Fruit fly (Drosophila melanogaster) whole organism, embryonic: ENCODE results near the gene spas.

Experiments
- CG10543 ChIP-seq: fragments of 200-800 bp; sonication (Bioruptor generic); optimal IDR thresholded peaks from 3 replicates; lab custom pipeline; 2017; ENCODE audit warnings: missing biosample characterization, mild to moderate bottlenecking, missing genetic modification characterization, moderate library complexity
- CG11456 ChIP-seq: fragments of 200-800 bp; sonication (Bioruptor generic); IDR thresholded peaks from 3 replicates; pipeline ENCODE4 v1.3.6; 2022; ENCODE audit warnings: missing biosample characterization, missing genetic modification characterization
- CG2202 ChIP-seq: fragments of 200-800 bp; sonication (Bioruptor generic); optimal IDR thresholded peaks from 2 replicates; lab custom pipeline; 2018; ENCODE audit warnings: missing biosample characterization, mild to moderate bottlenecking, missing genetic modification characterization
- CG4854 ChIP-seq: fragments of 200-800 bp; sonication (Bioruptor generic); optimal IDR thresholded peaks from 2 replicates; lab custom pipeline; 2016; ENCODE audit warnings: missing biosample characterization, missing genetic modification characterization, inconsistent platforms
- CG9727 ChIP-seq: fragments of 200-800 bp; sonication (Bioruptor generic); optimal IDR thresholded peaks from 3 replicates; lab custom pipeline; 2017; ENCODE audit warnings: missing biosample characterization, mild to moderate bottlenecking, missing genetic modification characterization
- Fer1 ChIP-seq: fragments of 200-800 bp; sonication (Bioruptor generic); optimal IDR thresholded peaks from 2 replicates; lab custom pipeline; 2017; ENCODE audit warnings: missing biosample characterization, mild to moderate bottlenecking, missing genetic modification characterization
- Hmr ChIP-seq: fragments of 200-800 bp; sonication (Bioruptor generic); optimal IDR thresholded peaks from 3 replicates; lab custom pipeline; 2017; ENCODE audit warnings: mild to moderate bottlenecking, missing biosample characterization, missing genetic modification reagents, missing genetic modification characterization
- Meics ChIP-seq: fragments of 200-800 bp; sonication (Bioruptor generic); optimal IDR thresholded peaks from 2 replicates; lab custom pipeline; 2017; ENCODE audit warnings: missing biosample characterization, mild to moderate bottlenecking, missing genetic modification characterization
- Neu2 ChIP-seq: fragments of 200-800 bp; sonication (Bioruptor generic); optimal IDR thresholded peaks from 3 replicates; lab custom pipeline; 2016; ENCODE audit warnings: missing biosample characterization, missing genetic modification characterization, borderline replicate concordance
- cwo ChIP-seq: fragments of 200-800 bp; sonication (Bioruptor generic); optimal IDR thresholded peaks from 3 replicates; lab custom pipeline; 2017; ENCODE audit warnings: missing biosample characterization, missing genetic modification characterization, mild to moderate bottlenecking, moderate library complexity, missing genetic modification reagents
- esg ChIP-seq: fragments of 200-800 bp; sonication (Bioruptor generic); conservative IDR thresholded peaks from 2 replicates; pipeline ENCODE4 v1.3.6; 2022; ENCODE audit warnings: missing biosample characterization, missing genetic modification characterization
- fd3F ChIP-seq: fragments of 200-800 bp; sonication (Bioruptor generic); optimal IDR thresholded peaks from 2 replicates; lab custom pipeline; 2018; ENCODE audit warnings: missing biosample characterization, mild to moderate bottlenecking, missing genetic modification characterization, moderate library complexity
- gem ChIP-seq: fragments of 200-800 bp; sonication (Bioruptor generic); optimal IDR thresholded peaks from 2 replicates; lab custom pipeline; 2019; ENCODE audit warnings: missing biosample characterization, mild to moderate bottlenecking, missing genetic modification characterization, moderate library complexity
- peb ChIP-seq: fragments of 200-800 bp; sonication (Bioruptor generic); IDR thresholded peaks from 2 replicates; pipeline ENCODE4 v1.3.6; 2022; ENCODE audit warnings: missing biosample characterization, missing genetic modification characterization
- slbo ChIP-seq: fragments of 200-800 bp; sonication (Bioruptor generic); IDR thresholded peaks from 2 replicates; pipeline ENCODE4 v1.3.6; 2022; ENCODE audit warnings: missing biosample characterization, missing genetic modification characterization
- stc ChIP-seq: fragments of 200-800 bp; sonication (Bioruptor generic); IDR thresholded peaks from 2 replicates; pipeline ENCODE4 v1.3.6; 2022; ENCODE audit warnings: missing biosample characterization, missing genetic modification characterization

The spas gene

dm6 chr3R:24091653-24092052 is 53.6 kb downstream of the spas start (continued):
- TF ChIP-seq gem (tag; lab: Kevin White, UChicago) (peak; percentile 39), slbo (GFP tag; lab: Robert Waterston, UW) (peak; percentile 46; the same call in 1 of the 2 replicates), CG9727 (no peak), stc (GFP tag; lab: Robert Waterston, UW) (0 out of 2 replicates have a peak, but pooled peaks have one; percentile 23), Hmr (GFP tag; lab: Kevin White, UChicago) (peak; percentile 35), Neu2 (GFP tag; lab: Kevin White, UChicago) (no peak), Meics (GFP tag; lab: Kevin White, UChicago) (peak; percentile 40), CG2202 (tag; lab: Kevin White, UChicago) (no peak), fd3F (GFP tag; lab: Kevin White, UChicago) (no peak), CG11456 (GFP tag; lab: Robert Waterston, UW) (0 out of 3 replicates have a peak, but pooled peaks have one; percentile 12), Fer1 (GFP tag; lab: Kevin White, UChicago) (peak; percentile 25), CG4854 (GFP tag; lab: Kevin White, UChicago) (no peak), cwo (GFP tag; lab: Kevin White, UChicago) (peak; percentile 14), esg (GFP tag; lab: Robert Waterston, UW) (0 out of 2 replicates have a peak, but pooled peaks have one; percentile 21), peb (GFP tag; lab: Robert Waterston, UW) (0 out of 2 replicates have a peak, but pooled peaks have one; percentile 17), CG10543 (GFP tag; lab: Kevin White, UChicago) (no peak)
